Worm (Caenorhabditis elegans) whole organism, young adult: ENCODE measurements around the gene pro-2.

ENCODE experiments used
- B0019.2 ChIP-seq: fragments of 200-800 bp; sonication (Bioruptor generic); conservative IDR thresholded peaks from 2 replicates; pipeline ENCODE4 v1.3.6; 2022; ENCODE audit warnings: missing genetic modification reagents, missing genetic modification characterization, missing compliant biosample characterization
- B0035.1 ChIP-seq: sonication (generic microtip); optimal IDR thresholded peaks from 2 replicates; lab custom pipeline; 2016; ENCODE audit warnings: missing genetic modification characterization, mild to moderate bottlenecking, missing compliant biosample characterization, missing genotype, missing genetic modification reagents
- F10E7.11 ChIP-seq: sonication (generic microtip); optimal IDR thresholded peaks from 2 replicates; lab custom pipeline; 2017; ENCODE audit warnings: mild to moderate bottlenecking, missing genetic modification characterization, moderate library complexity, missing compliant biosample characterization
- F22D6.2 ChIP-seq: sonication (generic microtip); optimal IDR thresholded peaks from 2 replicates; lab custom pipeline; 2016; ENCODE audit warnings: mild to moderate bottlenecking, missing genetic modification characterization, missing compliant biosample characterization
- F49E8.2 ChIP-seq: sonication (generic microtip); optimal IDR thresholded peaks from 3 replicates; lab custom pipeline; 2017; ENCODE audit warnings: missing genetic modification characterization, mild to moderate bottlenecking, missing compliant biosample characterization, antibody characterized with exemption, moderate library complexity; ENCODE audit not compliant: insufficient read depth
- K11D2.4 ChIP-seq: fragments of 200-800 bp; sonication (Bioruptor generic); IDR thresholded peaks from 2 replicates; pipeline ENCODE4 v1.3.6; 2022; ENCODE audit warnings: missing genetic modification reagents, missing genetic modification characterization, missing compliant biosample characterization
- K12H6.12 ChIP-seq: fragments of 200-800 bp; sonication (Bioruptor generic); optimal IDR thresholded peaks from 2 replicates; lab custom pipeline; 2018; ENCODE audit warnings: mild to moderate bottlenecking, missing genetic modification characterization, missing compliant biosample characterization
- ama-1 ChIP-seq, 3 experiments: fragments of 150-350 bp in 1 of 3; sonication (generic microtip) in 2 of 3; optimal IDR thresholded peaks; 2 replicates each; lab custom pipeline; 2014 to 2018; ENCODE audit warnings: missing biosample characterization in 2 of 3, missing genetic modification characterization in 2 of 3, missing genetic modification reagents in 2 of 3
- attf-5 ChIP-seq: fragments of 200-800 bp; sonication (Bioruptor generic); optimal IDR thresholded peaks from 2 replicates; lab custom pipeline; 2018; ENCODE audit warnings: mild to moderate bottlenecking, missing genetic modification characterization, missing compliant biosample characterization
- bed-1 ChIP-seq: fragments of 200-800 bp; sonication (Bioruptor generic); IDR thresholded peaks from 2 replicates; pipeline ENCODE4 v1.3.6; 2022; ENCODE audit warnings: missing genetic modification reagents, missing genetic modification characterization, missing compliant biosample characterization
- ccch-3 ChIP-seq: fragments of 200-800 bp; sonication (Bioruptor generic); optimal IDR thresholded peaks from 2 replicates; lab custom pipeline; 2018; ENCODE audit warnings: mild to moderate bottlenecking, missing genetic modification characterization, missing compliant biosample characterization
- cebp-1 ChIP-seq, 2 experiments: fragments of 200-800 bp in 1 of 2; sonication (Bioruptor generic) in 1 of 2; sonication (generic microtip) in 1 of 2; IDR thresholded peaks in 1 of 2; optimal IDR thresholded peaks in 1 of 2; 2 replicates each; pipeline versions ENCODE4 v1.3.6 to Lab custom; 2017 to 2022; ENCODE audit warnings: missing compliant biosample characterization in 2 of 2, missing genetic modification characterization in 2 of 2, mild to moderate bottlenecking in 1 of 2, missing genetic modification reagents in 1 of 2, moderate library complexity in 1 of 2
- ceh-79 ChIP-seq: sonication (generic microtip); optimal IDR thresholded peaks from 2 replicates; lab custom pipeline; 2017; ENCODE audit warnings: mild to moderate bottlenecking, missing genetic modification characterization, missing compliant biosample characterization
- dpff-1 ChIP-seq: sonication (generic microtip); optimal IDR thresholded peaks from 2 replicates; lab custom pipeline; 2017; ENCODE audit warnings: mild to moderate bottlenecking, missing genetic modification characterization, missing compliant biosample characterization
- egrh-3 ChIP-seq: fragments of 200-800 bp; sonication (Bioruptor generic); IDR thresholded peaks from 2 replicates; pipeline ENCODE4 v1.3.6; 2022; ENCODE audit warnings: missing genetic modification reagents, missing genetic modification characterization, missing compliant biosample characterization
- ekl-4 ChIP-seq: fragments of 200-800 bp; sonication (Bioruptor generic); IDR thresholded peaks from 2 replicates; pipeline ENCODE4 v1.3.6; 2022; ENCODE audit warnings: missing genetic modification reagents, missing genetic modification characterization, missing compliant biosample characterization
- ets-4 ChIP-seq: fragments of 200-800 bp; sonication (Bioruptor generic); optimal IDR thresholded peaks from 2 replicates; lab custom pipeline; 2018; ENCODE audit warnings: mild to moderate bottlenecking, missing genetic modification characterization, missing compliant biosample characterization
- him-1 ChIP-seq: sonication (generic microtip); optimal IDR thresholded peaks from 2 replicates; lab custom pipeline; 2016; ENCODE audit warnings: missing genotype, missing genetic modification reagents, missing genetic modification characterization, missing compliant biosample characterization
- hrde-1 ChIP-seq: sonication (generic microtip); optimal IDR thresholded peaks from 2 replicates; lab custom pipeline; 2016; ENCODE audit warnings: missing genetic modification characterization, mild to moderate bottlenecking, missing compliant biosample characterization, moderate library complexity, missing genotype, missing genetic modification reagents, borderline replicate concordance
- lag-1 ChIP-seq: fragments of 200-800 bp; sonication (Bioruptor generic); IDR thresholded peaks from 2 replicates; pipeline ENCODE4 v1.3.6; 2022; ENCODE audit warnings: missing genetic modification reagents, missing genetic modification characterization, missing compliant biosample characterization
- let-607 ChIP-seq, 2 experiments: fragments of 200-800 bp in 1 of 2; sonication (Bioruptor generic) in 1 of 2; sonication (generic microtip) in 1 of 2; optimal IDR thresholded peaks; 2 replicates each; lab custom pipeline; 2016 to 2018; ENCODE audit warnings: mild to moderate bottlenecking in 2 of 2, missing compliant biosample characterization in 2 of 2, missing genetic modification characterization in 2 of 2, moderate library complexity in 2 of 2, missing genotype in 1 of 2
- lin-26 ChIP-seq: fragments of 200-800 bp; sonication (Bioruptor generic); IDR thresholded peaks from 2 replicates; pipeline ENCODE4 v1.3.6; 2022; ENCODE audit warnings: missing genetic modification reagents, missing genetic modification characterization, missing compliant biosample characterization
- lir-1 ChIP-seq: fragments of 200-800 bp; sonication (Bioruptor generic); conservative IDR thresholded peaks from 2 replicates; pipeline ENCODE4 v1.3.6; 2022; ENCODE audit warnings: missing genetic modification reagents, missing genetic modification characterization, missing compliant biosample characterization
- lsy-27 ChIP-seq: sonication (generic microtip); optimal IDR thresholded peaks from 2 replicates; lab custom pipeline; 2017; ENCODE audit warnings: missing genetic modification characterization, mild to moderate bottlenecking, missing compliant biosample characterization, antibody characterized with exemption, missing genotype, borderline replicate concordance; ENCODE audit not compliant: insufficient read depth
- madf-6 ChIP-seq: fragments of 200-800 bp; sonication (Bioruptor generic); IDR thresholded peaks from 2 replicates; pipeline ENCODE4 v1.3.6; 2022; ENCODE audit warnings: missing genetic modification reagents, missing genetic modification characterization, missing compliant biosample characterization
- mel-28 ChIP-seq: sonication (generic microtip); optimal IDR thresholded peaks from 2 replicates; lab custom pipeline; 2016; ENCODE audit warnings: borderline replicate concordance, mild to moderate bottlenecking, missing genetic modification characterization, missing compliant biosample characterization
- mes-4 ChIP-seq: sonication (generic microtip); optimal IDR thresholded peaks from 2 replicates; lab custom pipeline; 2016; ENCODE audit warnings: missing genotype, missing genetic modification characterization, missing compliant biosample characterization
- nfya-2 ChIP-seq: fragments of 200-800 bp; sonication (Bioruptor generic); IDR thresholded peaks from 2 replicates; pipeline ENCODE4 v1.3.6; 2022; ENCODE audit warnings: missing genetic modification reagents, missing genetic modification characterization, missing compliant biosample characterization
- nfyb-1 ChIP-seq: fragments of 200-800 bp; sonication (Bioruptor generic); IDR thresholded peaks from 2 replicates; pipeline ENCODE4 v1.3.6; 2022; ENCODE audit warnings: missing genetic modification reagents, missing genetic modification characterization, missing compliant biosample characterization
- nhr-27 ChIP-seq: fragments of 200-800 bp; sonication (Bioruptor generic); optimal IDR thresholded peaks from 2 replicates; lab custom pipeline; 2018; ENCODE audit warnings: mild to moderate bottlenecking, missing genetic modification characterization, moderate library complexity, missing compliant biosample characterization
- nhr-80 ChIP-seq: sonication (generic microtip); optimal IDR thresholded peaks from 2 replicates; lab custom pipeline; 2016; ENCODE audit warnings: missing genetic modification characterization, missing compliant biosample characterization
- nhr-90 ChIP-seq: sonication (generic microtip); optimal IDR thresholded peaks from 2 replicates; lab custom pipeline; 2016; ENCODE audit warnings: missing genotype, mild to moderate bottlenecking, missing genetic modification characterization, missing compliant biosample characterization
- pha-4 ChIP-seq: fragments of 150-350 bp; sonication (generic microtip); optimal IDR thresholded peaks from 2 replicates; lab custom pipeline; 2014; ENCODE audit warnings: missing biosample characterization, missing genetic modification reagents, missing genetic modification characterization
- rcor-1 ChIP-seq: fragments of 200-800 bp; sonication (Bioruptor generic); IDR thresholded peaks from 2 replicates; pipeline ENCODE4 v1.3.6; 2022; ENCODE audit warnings: missing genetic modification reagents, missing genetic modification characterization, missing compliant biosample characterization
- rec-8 ChIP-seq, 2 experiments: sonication (generic microtip); optimal IDR thresholded peaks; 2 replicates each; lab custom pipeline; 2016; ENCODE audit warnings: mild to moderate bottlenecking in 2 of 2, missing genetic modification characterization in 2 of 2, missing genetic modification reagents in 2 of 2, missing genotype in 2 of 2, missing biosample characterization in 1 of 2, missing compliant biosample characterization in 1 of 2, moderate library complexity in 1 of 2
- repo-1 ChIP-seq: sonication (generic microtip); optimal IDR thresholded peaks from 2 replicates; lab custom pipeline; 2017; ENCODE audit warnings: mild to moderate bottlenecking, missing genetic modification characterization, missing compliant biosample characterization
- rpc-1 ChIP-seq, 2 experiments: fragments of 150-350 bp in 1 of 2; sonication (generic microtip) in 1 of 2; optimal IDR thresholded peaks; 2 replicates each; lab custom pipeline; 2014 to 2018; ENCODE audit warnings: missing biosample characterization in 1 of 2, missing genetic modification characterization in 1 of 2, missing genetic modification reagents in 1 of 2, missing genotype in 1 of 2
- snpc-1.3 ChIP-seq: sonication (generic microtip); optimal IDR thresholded peaks from 2 replicates; lab custom pipeline; 2017; ENCODE audit warnings: missing genetic modification characterization, mild to moderate bottlenecking, missing compliant biosample characterization, antibody characterized with exemption, moderate library complexity, missing genotype, missing genetic modification reagents; ENCODE audit not compliant: insufficient read depth
- snpc-3.4 ChIP-seq: sonication (generic microtip); optimal IDR thresholded peaks from 2 replicates; lab custom pipeline; 2017; ENCODE audit warnings: missing genetic modification characterization, mild to moderate bottlenecking, missing compliant biosample characterization, antibody characterized with exemption, moderate library complexity, missing genotype, missing genetic modification reagents
- tbp1 ChIP-seq: fragments of 200-800 bp; sonication (Bioruptor generic); optimal IDR thresholded peaks from 2 replicates; lab custom pipeline; 2018; ENCODE audit warnings: mild to moderate bottlenecking, missing genetic modification characterization, missing compliant biosample characterization
- unc-130 ChIP-seq: sonication (generic microtip); optimal IDR thresholded peaks from 2 replicates; lab custom pipeline; 2016; ENCODE audit warnings: missing genetic modification reagents, missing genetic modification characterization, missing compliant biosample characterization
- unc-62 ChIP-seq: fragments of 150-350 bp; optimal IDR thresholded peaks from 2 replicates; lab custom pipeline; 2014; ENCODE audit warnings: missing biosample characterization, missing genetic modification reagents, missing genetic modification characterization
- xnd-1 ChIP-seq: sonication (generic microtip); optimal IDR thresholded peaks from 2 replicates; lab custom pipeline; 2016; ENCODE audit warnings: missing genotype, missing genetic modification reagents, missing genetic modification characterization, missing compliant biosample characterization
- zim-3 ChIP-seq: sonication (generic microtip); optimal IDR thresholded peaks from 2 replicates; lab custom pipeline; 2017; ENCODE audit warnings: mild to moderate bottlenecking, missing genetic modification characterization, moderate library complexity, missing compliant biosample characterization
- ztf-22 ChIP-seq: fragments of 200-800 bp; sonication (Bioruptor generic); optimal IDR thresholded peaks from 2 replicates; lab custom pipeline; 2018; ENCODE audit warnings: mild to moderate bottlenecking, missing genetic modification characterization, moderate library complexity, missing compliant biosample characterization
- ztf-3 ChIP-seq: fragments of 200-800 bp; sonication (Bioruptor generic); optimal IDR thresholded peaks from 2 replicates; lab custom pipeline; 2018; ENCODE audit warnings: mild to moderate bottlenecking, missing genetic modification characterization, missing compliant biosample characterization

Gene pro-2

DNA sequence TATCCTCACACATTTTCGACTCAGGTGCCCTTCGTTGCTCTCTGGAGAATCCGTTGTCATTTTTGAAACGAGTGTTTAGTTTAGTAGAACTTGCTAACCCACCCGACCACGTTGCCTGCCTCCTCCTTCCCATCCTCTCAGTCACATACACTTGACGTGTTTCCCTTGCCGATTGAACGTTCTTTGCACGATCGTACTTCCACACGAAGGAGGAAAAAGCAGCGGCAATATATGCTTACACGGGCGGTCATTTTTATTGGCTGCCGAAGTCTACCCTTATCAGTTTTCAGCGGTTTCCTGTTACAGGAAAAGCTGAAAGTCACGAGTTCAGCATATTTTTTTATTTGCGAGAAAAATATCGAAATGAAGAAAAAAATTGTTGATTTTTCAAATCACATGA is 44.9 kb upstream of the pro-2 start (continued):
- TF ChIP-seq ama-1 (optimal IDR thresholded peaks at IDR 0.05; lab: Kevin White, UChicago), result peak; percentile 23
- no peak for TF ChIP-seq ama-1 (GFP tag; optimal IDR thresholded peaks at IDR 0.05; lab: Kevin White, UChicago)
- peak; percentile 57 for TF ChIP-seq ets-4 (GFP tag; lab: Kevin White, UChicago)
- TF ChIP-seq K11D2.4 (GFP tag; lab: Robert Waterston, UW), result no peak
- no peak for TF ChIP-seq ekl-4 (GFP tag; lab: Robert Waterston, UW)
- TF ChIP-seq rpc-1 (optimal IDR thresholded peaks at IDR 0.05; lab: Kevin White, UChicago), result no peak
- TF ChIP-seq rpc-1 (tag; optimal IDR thresholded peaks at IDR 0.05; lab: Kevin White, UChicago), result no peak
- no peak for TF ChIP-seq cebp-1 (GFP tag; IDR thresholded peaks at IDR 0.05; lab: Robert Waterston, UW)
- TF ChIP-seq cebp-1 (tag; optimal IDR thresholded peaks at IDR 0.05; lab: Kevin White, UChicago), result peak; percentile 52
- no peak for TF ChIP-seq unc-130 (GFP tag; lab: Kevin White, UChicago)
- no peak for TF ChIP-seq lir-1 (GFP tag; lab: Robert Waterston, UW)
- no peak for TF ChIP-seq repo-1
- TF ChIP-seq ccch-3 (GFP tag; lab: Kevin White, UChicago), result no peak
- no peak for TF ChIP-seq K12H6.12
- TF ChIP-seq snpc-1.3 (tag; lab: Kevin White, UChicago), result no peak
- 0 out of 2 replicates have a peak, but pooled peaks have one; percentile 15 for TF ChIP-seq madf-6 (GFP tag; lab: Robert Waterston, UW)
- TF ChIP-seq F22D6.2 (tag; lab: Kevin White, UChicago), result no peak
- peak; percentile 35 for TF ChIP-seq tbp1
- TF ChIP-seq rec-8 (tag; optimal IDR thresholded peaks at IDR 0.05; lab: Kevin White, UChicago), result no peak
- TF ChIP-seq snpc-3.4 (tag; lab: Kevin White, UChicago), result no peak
- no peak for TF ChIP-seq mes-4 (tag; lab: Kevin White, UChicago)
- TF ChIP-seq let-607 (tag; optimal IDR thresholded peaks at IDR 0.05; lab: Kevin White, UChicago), result peak; percentile 66 to 71
- no peak for TF ChIP-seq xnd-1 (tag; lab: Kevin White, UChicago)
- TF ChIP-seq attf-5, result peak; percentile 23
- no peak for TF ChIP-seq ceh-79 (tag; lab: Kevin White, UChicago)
- no peak for TF ChIP-seq lag-1 (GFP tag; lab: Robert Waterston, UW)
- TF ChIP-seq nfya-2 (GFP tag; lab: Robert Waterston, UW), result no peak
- no peak for TF ChIP-seq mel-28
- TF ChIP-seq nhr-80 (tag; lab: Kevin White, UChicago), result peak; percentile 86
- no peak for TF ChIP-seq hrde-1 (tag; lab: Kevin White, UChicago)
- TF ChIP-seq F49E8.2 (tag; lab: Kevin White, UChicago), result no peak
- TF ChIP-seq egrh-3 (GFP tag; lab: Robert Waterston, UW), result no peak
- peak; percentile 23 for TF ChIP-seq ztf-22 (GFP tag; lab: Kevin White, UChicago)
- no peak for TF ChIP-seq nhr-27 (tag; lab: Kevin White, UChicago)
- TF ChIP-seq ztf-3, result no peak
- no peak for TF ChIP-seq him-1 (tag; lab: Kevin White, UChicago)
- TF ChIP-seq pha-4 (tag; lab: Kevin White, UChicago), result no peak
- no peak for TF ChIP-seq B0035.1 (tag; lab: Kevin White, UChicago)
- peak; percentile 83; the same call in 1 of the 2 replicates for TF ChIP-seq nfyb-1
- no peak for TF ChIP-seq dpff-1 (tag; lab: Kevin White, UChicago)
- TF ChIP-seq unc-62 (GFP tag; lab: Kevin White, UChicago), result no peak
- no peak for TF ChIP-seq F10E7.11
- TF ChIP-seq nhr-90 (tag; lab: Kevin White, UChicago), result no peak
- TF ChIP-seq rcor-1 (GFP tag; lab: Robert Waterston, UW), result no peak
- no peak for TF ChIP-seq zim-3 (tag; lab: Kevin White, UChicago)
- TF ChIP-seq B0019.2 (GFP tag; lab: Robert Waterston, UW), result no peak
- TF ChIP-seq bed-1, result no peak
- no peak for TF ChIP-seq lsy-27 (tag; lab: Kevin White, UChicago)
- no peak for TF ChIP-seq lin-26 (GFP tag; lab: Robert Waterston, UW)
